Worm (Caenorhabditis elegans): ENCODE data around the gene nlp-67.

The nlp-67 gene

DNA sequence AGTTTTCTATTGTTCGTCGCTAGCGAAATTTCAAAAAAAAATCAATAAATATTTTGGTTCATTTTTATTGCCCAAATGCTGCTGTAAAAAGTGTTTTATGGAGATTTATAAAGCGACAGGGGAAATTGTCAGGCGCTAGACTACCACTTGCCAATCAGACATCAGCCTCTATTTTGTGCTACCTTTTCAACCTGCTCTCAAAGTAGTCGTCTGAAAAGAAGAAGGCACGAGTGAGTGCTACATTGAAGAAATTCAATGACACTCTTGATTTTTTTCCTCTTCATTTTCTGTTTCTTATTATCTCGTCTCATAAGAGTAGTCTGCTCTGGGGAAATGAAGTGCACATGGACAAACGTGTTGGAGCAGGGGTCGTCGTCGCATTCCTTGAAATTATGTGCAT lies 21.7 kb downstream of the nlp-67 start (continued):
- TF ChIP-seq nhr-48 (tag; optimal IDR thresholded peaks at IDR 0.05): peak; percentile 36
- peak; percentile 47; the same call in 1 of the 2 replicates for TF ChIP-seq lin-29 (GFP tag; IDR thresholded peaks at IDR 0.05)
- peak; percentile 23 for TF ChIP-seq mxl-3 (GFP tag; optimal IDR thresholded peaks at IDR 0.05)
- peak; percentile 69 for TF ChIP-seq duxl-1 (tag; optimal IDR thresholded peaks at IDR 0.05; ENCODE audit: poor library complexity)
- TF ChIP-seq lin-39 (tag; optimal IDR thresholded peaks at IDR 0.05): no peak
- TF ChIP-seq hlh-11 (tag; optimal IDR thresholded peaks at IDR 0.05): peak; percentile 74
- no peak for TF ChIP-seq nhr-237 (tag; optimal IDR thresholded peaks at IDR 0.05)
- peak; percentile 50 for TF ChIP-seq ces-1 (GFP tag; optimal IDR thresholded peaks at IDR 0.05)
- no peak for TF ChIP-seq set-16 (GFP tag; IDR thresholded peaks at IDR 0.05)
- no peak for TF ChIP-seq cey-2 (tag; optimal IDR thresholded peaks at IDR 0.05; ENCODE audit: borderline replicate concordance, insufficient read depth)
- TF ChIP-seq dpl-1 (GFP tag; optimal IDR thresholded peaks at IDR 0.05): peak; percentile 32
- TF ChIP-seq nhr-41 (GFP tag; IDR thresholded peaks at IDR 0.05): no peak
- TF ChIP-seq F44E2.7 (GFP tag; IDR thresholded peaks at IDR 0.05): no peak
- TF ChIP-seq zip-2 (tag; optimal IDR thresholded peaks at IDR 0.05): peak; percentile 33
- no peak for TF ChIP-seq zfp-3 (GFP tag; conservative IDR thresholded peaks at IDR 0.05)
- peak; percentile 69 for TF ChIP-seq spr-1 (tag; optimal IDR thresholded peaks at IDR 0.05)
- TF ChIP-seq ztf-11 (tag; optimal IDR thresholded peaks at IDR 0.05): no peak
- TF ChIP-seq nhr-28 (tag; optimal IDR thresholded peaks at IDR 0.05): peak; percentile 42
- TF ChIP-seq nhr-6 (tag; optimal IDR thresholded peaks at IDR 0.05): peak; percentile 35
- peak; percentile 21 for TF ChIP-seq fkh-10 (GFP tag; optimal IDR thresholded peaks at IDR 0.05)
- TF ChIP-seq Y75B8A.6 (GFP tag; IDR thresholded peaks at IDR 0.05): no peak
- no peak for TF ChIP-seq tra-1 (GFP tag; IDR thresholded peaks at IDR 0.05)
- no peak for TF ChIP-seq daf-19 (GFP tag; conservative IDR thresholded peaks at IDR 0.05)
- peak; percentile 62 for TF ChIP-seq aha-1 (tag)

- no peak for TF ChIP-seq nhr-41 (GFP tag; IDR thresholded peaks at IDR 0.05)
- TF ChIP-seq mxl-2 (GFP tag; conservative IDR thresholded peaks at IDR 0.05): no peak
- TF ChIP-seq dmd-6 (GFP tag; IDR thresholded peaks at IDR 0.05): 0 out of 2 replicates have a peak, but pooled peaks have one; percentile 16
- TF ChIP-seq lim-7 (GFP tag; IDR thresholded peaks at IDR 0.05): peak; percentile 72
- TF ChIP-seq pha-4 (GFP tag; IDR thresholded peaks at IDR 0.05): peak; percentile 47; the same call in 1 of the 2 replicates
- no peak for TF ChIP-seq pha-4 (tag; optimal IDR thresholded peaks at IDR 0.05)
- no peak for TF ChIP-seq nhr-42 (GFP tag; IDR thresholded peaks at IDR 0.05)
- no peak for TF ChIP-seq arid-1 (GFP tag; conservative IDR thresholded peaks at IDR 0.05)
- no peak for TF ChIP-seq hmg-1.1 (GFP tag; IDR thresholded peaks at IDR 0.05)
- TF ChIP-seq T20F7.1 (GFP tag; optimal IDR thresholded peaks at IDR 0.05): no peak
- TF ChIP-seq php-3 (GFP tag; IDR thresholded peaks at IDR 0.05): 0 out of 2 replicates have a peak, but pooled peaks have one; percentile 30
- TF ChIP-seq mes-2 (tag; optimal IDR thresholded peaks at IDR 0.05; ENCODE audit: poor library complexity, severe bottlenecking): peak; percentile 1
- no peak for TF ChIP-seq ztf-7 (tag; optimal IDR thresholded peaks at IDR 0.05)
- no peak for TF ChIP-seq gei-8 (GFP tag; optimal IDR thresholded peaks at IDR 0.05)
- 0 out of 2 replicates have a peak, but pooled peaks have one; percentile 9 for TF ChIP-seq vab-7 (GFP tag; IDR thresholded peaks at IDR 0.05)
- no peak for TF ChIP-seq lsy-2 (tag; optimal IDR thresholded peaks at IDR 0.05)
- TF ChIP-seq Y75B8A.6 (GFP tag; IDR thresholded peaks at IDR 0.05): no peak
- no peak for TF ChIP-seq mep-1 (tag; optimal IDR thresholded peaks at IDR 0.05)
- TF ChIP-seq hlh-30 (tag; optimal IDR thresholded peaks at IDR 0.05; ENCODE audit: insufficient read depth): peak; percentile 49
- 0 out of 2 replicates have a peak, but pooled peaks have one; percentile 25 for TF ChIP-seq D1046.2 (GFP tag; IDR thresholded peaks at IDR 0.05)
- TF ChIP-seq F37D6.2 (tag; optimal IDR thresholded peaks at IDR 0.05): no peak
- no peak for TF ChIP-seq daf-16 (GFP tag; optimal IDR thresholded peaks at IDR 0.05)
- TF ChIP-seq daf-16 (tag; optimal IDR thresholded peaks at IDR 0.05): peak; percentile 32
- no peak for TF ChIP-seq dmd-9 (GFP tag; IDR thresholded peaks at IDR 0.05)
- TF ChIP-seq duxl-1 (tag; optimal IDR thresholded peaks at IDR 0.05; ENCODE audit: poor library complexity): peak; percentile 30
- TF ChIP-seq lin-38 (GFP tag; IDR thresholded peaks at IDR 0.05): peak; percentile 31; the same call in 1 of the 2 replicates
- TF ChIP-seq snpc-1.2 (GFP tag; IDR thresholded peaks at IDR 0.05): peak; percentile 49; the same call in 1 of the 2 replicates
Measured at ce11 chrX:16208123-16208522, 24.0 kb downstream of the nlp-67 start.

All from whole organism, L4 larva.